Worm (Caenorhabditis elegans) whole organism, late embryonic: ENCODE measurements around the gene bbs-2.

ENCODE experiments used
- ceh-19 ChIP-seq: fragments of 200-800 bp; sonication (Bioruptor generic); optimal IDR thresholded peaks from 2 replicates; lab custom pipeline; 2018; ENCODE audit warnings: mild to moderate bottlenecking, missing genetic modification characterization, missing compliant biosample characterization
- hlh-30 ChIP-seq: sonication (generic microtip); optimal IDR thresholded peaks from 2 replicates; lab custom pipeline; 2017; ENCODE audit warnings: antibody characterized with exemption, missing genetic modification characterization, missing compliant biosample characterization; ENCODE audit not compliant: insufficient read depth
- hlh-8 ChIP-seq: sonication (generic microtip); optimal IDR thresholded peaks from 2 replicates; lab custom pipeline; 2016; ENCODE audit warnings: missing genotype, missing genetic modification characterization, missing compliant biosample characterization
- nhr-11 ChIP-seq: fragments of 150-350 bp; optimal IDR thresholded peaks from 2 replicates; lab custom pipeline; 2014; ENCODE audit warnings: missing biosample characterization, missing genetic modification characterization
- tbx-7 ChIP-seq: sonication (generic microtip); optimal IDR thresholded peaks from 2 replicates; lab custom pipeline; 2016; ENCODE audit warnings: missing genotype, missing genetic modification characterization, missing compliant biosample characterization

DNA sequence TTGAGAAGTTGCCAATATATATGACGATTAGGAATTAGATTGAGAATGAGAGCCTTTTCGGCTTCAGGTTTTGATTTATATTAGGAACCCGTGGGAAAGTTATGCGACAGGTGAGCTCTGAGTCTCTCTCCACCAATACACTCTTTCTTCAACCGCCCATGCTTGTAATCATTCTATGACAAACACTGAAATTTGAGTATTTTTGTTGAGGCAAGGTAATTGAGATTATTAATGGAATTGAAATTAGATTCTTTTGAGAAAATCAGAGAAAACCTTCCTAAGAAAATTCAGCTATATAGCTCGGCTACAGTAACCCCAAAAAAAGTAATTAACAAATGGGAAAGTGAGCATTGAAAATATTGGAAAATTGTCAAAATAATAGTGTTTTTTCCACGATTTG, 22.0 kb downstream of the bbs-2 start, which contains the start of gene ceh-19:
- TF ChIP-seq hlh-8 (tag; lab: Kevin White, UChicago) (no peak), nhr-11 (tag; lab: Kevin White, UChicago) (no peak), tbx-7 (tag; lab: Kevin White, UChicago) (no peak), ceh-19 (GFP tag; lab: Kevin White, UChicago) (no peak), hlh-30 (no peak)
